Fruit fly (Drosophila melanogaster) whole organism, embryonic: ENCODE results near the gene CG5506.

Experiments
- B-H2 ChIP-seq: fragments of 200-800 bp; sonication (Bioruptor generic); optimal IDR thresholded peaks from 2 replicates; lab custom pipeline; 2018; ENCODE audit warnings: missing biosample characterization, mild to moderate bottlenecking, missing genetic modification characterization
- Bdp1 ChIP-seq: fragments of 200-800 bp; sonication (Bioruptor generic); optimal IDR thresholded peaks from 3 replicates; lab custom pipeline; 2016; ENCODE audit warnings: missing biosample characterization, missing genetic modification characterization
- CG11093 ChIP-seq: fragments of 200-800 bp; sonication (Bioruptor generic); IDR thresholded peaks from 3 replicates; pipeline ENCODE4 v1.3.6; 2022; ENCODE audit warnings: missing biosample characterization, missing genetic modification characterization
- CG11247 ChIP-seq: fragments of 200-800 bp; sonication (Bioruptor generic); IDR thresholded peaks from 2 replicates; pipeline ENCODE4 v1.3.6; 2022; ENCODE audit warnings: missing biosample characterization, missing genetic modification characterization
- CG11696 ChIP-seq: fragments of 200-800 bp; sonication (Bioruptor generic); IDR thresholded peaks from 2 replicates; pipeline ENCODE4 v1.3.6; 2022; ENCODE audit warnings: missing biosample characterization, missing genetic modification characterization
- CG12769 ChIP-seq: fragments of 200-800 bp; sonication (Bioruptor generic); optimal IDR thresholded peaks from 2 replicates; lab custom pipeline; 2019; ENCODE audit warnings: missing biosample characterization, mild to moderate bottlenecking, missing genetic modification characterization, moderate library complexity
- CG14441 ChIP-seq: fragments of 200-800 bp; sonication (Bioruptor generic); IDR thresholded peaks from 2 replicates; pipeline ENCODE4 v1.3.6; 2022; ENCODE audit warnings: missing biosample characterization, missing genetic modification characterization
- CG15696 ChIP-seq: fragments of 200-800 bp; sonication (Bioruptor generic); optimal IDR thresholded peaks from 2 replicates; lab custom pipeline; 2019; ENCODE audit warnings: missing biosample characterization, mild to moderate bottlenecking, missing genetic modification characterization, moderate library complexity
- CG1603 ChIP-seq: fragments of 200-800 bp; sonication (Bioruptor generic); optimal IDR thresholded peaks from 2 replicates; lab custom pipeline; 2019; ENCODE audit warnings: missing biosample characterization, mild to moderate bottlenecking, missing genetic modification characterization, moderate library complexity
- CG17912 ChIP-seq: fragments of 200-800 bp; sonication (Bioruptor generic); optimal IDR thresholded peaks from 2 replicates; lab custom pipeline; 2018; ENCODE audit warnings: missing biosample characterization, mild to moderate bottlenecking, missing genetic modification characterization
- CG18011 ChIP-seq: fragments of 200-800 bp; sonication (Bioruptor generic); optimal IDR thresholded peaks from 2 replicates; lab custom pipeline; 2017; ENCODE audit warnings: missing biosample characterization, missing genetic modification characterization, mild to moderate bottlenecking, moderate library complexity, missing genotype
- CG18599 ChIP-seq: fragments of 200-800 bp; sonication (Bioruptor generic); optimal IDR thresholded peaks from 3 replicates; lab custom pipeline; 2017; ENCODE audit warnings: missing biosample characterization, missing genetic modification characterization, mild to moderate bottlenecking, moderate library complexity, missing genetic modification reagents
- CG2199 ChIP-seq: fragments of 200-800 bp; sonication (Bioruptor generic); IDR thresholded peaks from 3 replicates; pipeline ENCODE4 v1.3.6; 2022; ENCODE audit warnings: missing biosample characterization, missing genetic modification characterization
- CG3838 ChIP-seq: fragments of 200-800 bp; sonication (Bioruptor generic); optimal IDR thresholded peaks from 3 replicates; lab custom pipeline; 2016; ENCODE audit warnings: missing biosample characterization, missing genetic modification characterization
- CG3847 ChIP-seq: fragments of 200-800 bp; sonication (Bioruptor generic); IDR thresholded peaks from 2 replicates; pipeline ENCODE4 v1.3.6; 2022; ENCODE audit warnings: missing biosample characterization, missing genetic modification characterization
- CG4617 ChIP-seq: fragments of 200-800 bp; sonication (Bioruptor generic); optimal IDR thresholded peaks from 3 replicates; lab custom pipeline; 2016; ENCODE audit warnings: missing biosample characterization, missing genetic modification characterization, borderline replicate concordance
- CG7357 ChIP-seq: fragments of 200-800 bp; sonication (Bioruptor generic); IDR thresholded peaks from 3 replicates; pipeline ENCODE4 v1.3.6; 2022; ENCODE audit warnings: missing biosample characterization, missing genetic modification characterization
- CG8089 ChIP-seq: fragments of 200-800 bp; sonication (Bioruptor generic); optimal IDR thresholded peaks from 3 replicates; lab custom pipeline; 2016; ENCODE audit warnings: missing biosample characterization, missing genetic modification characterization
- CG9932 ChIP-seq: fragments of 200-800 bp; sonication (Bioruptor generic); IDR thresholded peaks from 2 replicates; pipeline ENCODE4 v1.3.6; 2022; ENCODE audit warnings: missing biosample characterization, missing genetic modification characterization
- CTCF ChIP-seq: fragments of 200-800 bp; sonication (Bioruptor generic); optimal IDR thresholded peaks from 2 replicates; lab custom pipeline; 2017; ENCODE audit warnings: missing biosample characterization, mild to moderate bottlenecking, missing genetic modification characterization, moderate library complexity
- Dad ChIP-seq: fragments of 200-800 bp; sonication (Bioruptor generic); optimal IDR thresholded peaks from 3 replicates; lab custom pipeline; 2016; ENCODE audit warnings: missing biosample characterization, missing genetic modification characterization
- Dbx ChIP-seq: fragments of 200-800 bp; sonication (Bioruptor generic); IDR thresholded peaks from 3 replicates; pipeline ENCODE4 v1.3.6; 2022; ENCODE audit warnings: missing biosample characterization, missing genetic modification characterization
- Dip3 ChIP-seq: fragments of 200-800 bp; sonication (Bioruptor generic); optimal IDR thresholded peaks from 3 replicates; lab custom pipeline; 2016; ENCODE audit warnings: missing biosample characterization, missing genetic modification characterization
- Drgx ChIP-seq: fragments of 200-800 bp; sonication (Bioruptor generic); IDR thresholded peaks from 2 replicates; pipeline ENCODE4 v1.3.6; 2022; ENCODE audit warnings: missing biosample characterization, missing genetic modification characterization
- GATAe ChIP-seq: fragments of 200-800 bp; sonication (Bioruptor generic); conservative IDR thresholded peaks from 2 replicates; pipeline ENCODE4 v1.3.6; 2022; ENCODE audit warnings: missing biosample characterization, missing genetic modification characterization
- H15 ChIP-seq: fragments of 200-800 bp; sonication (Bioruptor generic); IDR thresholded peaks from 3 replicates; pipeline ENCODE4 v1.3.6; 2022; ENCODE audit warnings: missing biosample characterization, missing genetic modification characterization
- HLH4C ChIP-seq: fragments of 200-800 bp; sonication (Bioruptor generic); IDR thresholded peaks from 3 replicates; pipeline ENCODE4 v1.3.6; 2022; ENCODE audit warnings: missing biosample characterization, missing genetic modification characterization; ENCODE audit not compliant: partially characterized antibody
- Hand ChIP-seq: fragments of 200-800 bp; sonication (Bioruptor generic); optimal IDR thresholded peaks from 2 replicates; lab custom pipeline; 2017; ENCODE audit warnings: mild to moderate bottlenecking, missing biosample characterization, missing genetic modification reagents, missing genetic modification characterization
- Hr78 ChIP-seq, 2 experiments: fragments of 200-800 bp in 1 of 2; fragments of >200 bp in 1 of 2; sonication (Bioruptor generic) in 1 of 2; optimal IDR thresholded peaks; 2 replicates each; lab custom pipeline; 2017 to 2019; ENCODE audit warnings: missing biosample characterization in 2 of 2, missing genetic modification characterization in 2 of 2, mild to moderate bottlenecking in 1 of 2, moderate library complexity in 1 of 2
- MBD-R2 ChIP-seq: fragments of 200-800 bp; sonication (Bioruptor generic); IDR thresholded peaks from 2 replicates; pipeline ENCODE4 v1.3.6; 2022; ENCODE audit warnings: missing biosample characterization, missing genetic modification characterization
- Meics ChIP-seq: fragments of 200-800 bp; sonication (Bioruptor generic); optimal IDR thresholded peaks from 2 replicates; lab custom pipeline; 2017; ENCODE audit warnings: missing biosample characterization, mild to moderate bottlenecking, missing genetic modification characterization
- Sin3A ChIP-seq: fragments of >200 bp; optimal IDR thresholded peaks from 2 replicates; lab custom pipeline; 2018
- ash1 ChIP-seq: fragments of 200-800 bp; sonication (Bioruptor generic); optimal IDR thresholded peaks from 2 replicates; lab custom pipeline; 2018; ENCODE audit warnings: missing biosample characterization, mild to moderate bottlenecking, missing genetic modification characterization
- br ChIP-seq: fragments of >200 bp; optimal IDR thresholded peaks from 2 replicates; lab custom pipeline; 2017
- cato ChIP-seq: fragments of 200-800 bp; sonication (Bioruptor generic); optimal IDR thresholded peaks from 2 replicates; lab custom pipeline; 2016; ENCODE audit warnings: missing biosample characterization, missing genetic modification characterization, borderline replicate concordance
- crc ChIP-seq: fragments of 200-800 bp; sonication (Bioruptor generic); optimal IDR thresholded peaks from 2 replicates; lab custom pipeline; 2016; ENCODE audit warnings: missing biosample characterization, missing genetic modification characterization
- crol ChIP-seq: fragments of 200-800 bp; sonication (Bioruptor generic); IDR thresholded peaks from 2 replicates; pipeline ENCODE4 v1.3.6; 2022; ENCODE audit warnings: missing biosample characterization, missing genetic modification characterization
- dm ChIP-seq: fragments of 200-800 bp; sonication (Bioruptor generic); optimal IDR thresholded peaks from 3 replicates; lab custom pipeline; 2016; ENCODE audit warnings: missing biosample characterization, missing genetic modification characterization
- dmrt99B ChIP-seq: fragments of 200-800 bp; sonication (Bioruptor generic); optimal IDR thresholded peaks from 2 replicates; lab custom pipeline; 2018; ENCODE audit warnings: missing biosample characterization, mild to moderate bottlenecking, missing genetic modification characterization, moderate library complexity
- ewg ChIP-seq: fragments of 200-800 bp; sonication (Bioruptor generic); optimal IDR thresholded peaks from 3 replicates; lab custom pipeline; 2017; ENCODE audit warnings: mild to moderate bottlenecking, missing biosample characterization, missing genetic modification reagents, missing genetic modification characterization
- fd102C ChIP-seq: fragments of 200-800 bp; sonication (Bioruptor generic); optimal IDR thresholded peaks from 2 replicates; lab custom pipeline; 2018; ENCODE audit warnings: missing biosample characterization, mild to moderate bottlenecking, missing genetic modification characterization, moderate library complexity
- lab ChIP-seq: fragments of 200-800 bp; sonication (Bioruptor generic); optimal IDR thresholded peaks from 3 replicates; lab custom pipeline; 2017; ENCODE audit warnings: missing biosample characterization, missing genetic modification characterization, mild to moderate bottlenecking, moderate library complexity, missing genetic modification reagents
- lilli ChIP-seq: fragments of 200-800 bp; sonication (Bioruptor generic); optimal IDR thresholded peaks from 3 replicates; lab custom pipeline; 2016; ENCODE audit warnings: missing biosample characterization, missing genetic modification characterization
- luna ChIP-seq: fragments of 200-800 bp; sonication (Bioruptor generic); optimal IDR thresholded peaks from 2 replicates; lab custom pipeline; 2016; ENCODE audit warnings: missing biosample characterization, missing genetic modification characterization
- nom ChIP-seq: fragments of 200-800 bp; sonication (Bioruptor generic); optimal IDR thresholded peaks from 2 replicates; lab custom pipeline; 2017; ENCODE audit warnings: missing biosample characterization, missing genetic modification characterization, mild to moderate bottlenecking, moderate library complexity, missing genetic modification reagents
- psq ChIP-seq: fragments of 200-800 bp; sonication (Bioruptor generic); optimal IDR thresholded peaks from 2 replicates; lab custom pipeline; 2017; ENCODE audit warnings: missing biosample characterization, missing genetic modification characterization
- ranshi ChIP-seq: fragments of 200-800 bp; sonication (Bioruptor generic); IDR thresholded peaks from 2 replicates; pipeline ENCODE4 v1.3.6; 2022; ENCODE audit warnings: missing biosample characterization, missing genetic modification characterization
- sens-2 ChIP-seq: fragments of 200-800 bp; sonication (Bioruptor generic); IDR thresholded peaks from 2 replicates; pipeline ENCODE4 v1.3.6; 2022; ENCODE audit warnings: missing biosample characterization, missing genetic modification characterization
- tap ChIP-seq: fragments of 200-800 bp; optimal IDR thresholded peaks from 3 replicates; lab custom pipeline; 2019; ENCODE audit warnings: missing biosample characterization, mild to moderate bottlenecking, missing genetic modification characterization, moderate library complexity
- tll ChIP-seq, 2 experiments: fragments of 200-800 bp in 1 of 2; fragments of >200 bp in 1 of 2; sonication (Bioruptor generic) in 1 of 2; optimal IDR thresholded peaks; 2 replicates each; lab custom pipeline; 2017 to 2019; ENCODE audit warnings: missing biosample characterization in 2 of 2, missing genetic modification characterization in 2 of 2, mild to moderate bottlenecking in 1 of 2, moderate library complexity in 1 of 2
- twi ChIP-seq: fragments of 200-800 bp; optimal IDR thresholded peaks from 2 replicates; lab custom pipeline; 2019; ENCODE audit warnings: missing biosample characterization, mild to moderate bottlenecking, missing genetic modification characterization, moderate library complexity
- zfh1 ChIP-seq: fragments of 200-800 bp; sonication (Bioruptor generic); IDR thresholded peaks from 3 replicates; pipeline ENCODE4 v1.3.6; 2022; ENCODE audit warnings: missing biosample characterization, missing genetic modification characterization

The CG5506 gene

DNA sequence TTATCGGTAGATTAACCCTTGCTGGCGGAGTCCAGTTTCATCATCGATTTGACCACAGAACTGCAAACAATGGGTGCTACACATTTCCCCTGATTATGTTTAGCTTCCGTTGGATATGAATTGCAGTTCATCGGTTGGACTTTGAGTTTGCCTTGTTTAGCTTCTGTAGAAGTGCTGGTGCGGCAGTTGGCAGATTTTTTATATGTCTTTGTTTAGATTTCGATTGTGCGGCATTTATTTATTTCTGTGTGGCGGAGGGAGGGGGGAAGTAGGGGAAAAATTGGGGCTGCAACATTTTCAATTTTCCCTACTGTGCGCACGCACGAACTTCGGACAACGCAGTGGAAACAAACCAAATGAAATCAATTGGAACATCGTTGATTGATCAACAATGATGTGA is 21.6 kb upstream of the CG5506 start:
- TF ChIP-seq crc (no peak), CG8089 (GFP tag; lab: Kevin White, UChicago) (no peak), CG14441 (GFP tag; lab: Robert Waterston, UW) (peak; percentile 38; the same call in 1 of the 2 replicates), CG18599 (GFP tag; lab: Kevin White, UChicago) (no peak), cato (GFP tag; lab: Kevin White, UChicago) (no peak), nom (GFP tag; lab: Kevin White, UChicago) (peak; percentile 33), crol (GFP tag; lab: Robert Waterston, UW) (peak; percentile 36; the same call in 1 of the 2 replicates), Hand (GFP tag; lab: Kevin White, UChicago) (no peak), CG11696 (GFP tag; lab: Robert Waterston, UW) (no peak), ranshi (no peak), CG15696 (tag; lab: Kevin White, UChicago) (no peak), Dad (GFP tag; lab: Kevin White, UChicago) (no peak), twi (no peak), Drgx (peak; percentile 15; the same call in 1 of the 2 replicates), CG2199 (GFP tag; lab: Robert Waterston, UW) (no peak), CG18011 (GFP tag; lab: Kevin White, UChicago) (no peak), HLH4C (GFP tag; lab: Robert Waterston, UW) (no peak), Bdp1 (GFP tag; lab: Kevin White, UChicago) (no peak), CG3838 (GFP tag; lab: Kevin White, UChicago) (no peak), CG4617 (GFP tag; lab: Kevin White, UChicago) (no peak), psq (GFP tag; lab: Kevin White, UChicago) (no peak), br (lab: Kevin White, UChicago) (no peak), tap (tag; lab: Kevin White, UChicago) (no peak), CTCF (GFP tag; lab: Kevin White, UChicago) (no peak), sens-2 (no peak), ewg (GFP tag; lab: Kevin White, UChicago) (no peak)

DNA sequence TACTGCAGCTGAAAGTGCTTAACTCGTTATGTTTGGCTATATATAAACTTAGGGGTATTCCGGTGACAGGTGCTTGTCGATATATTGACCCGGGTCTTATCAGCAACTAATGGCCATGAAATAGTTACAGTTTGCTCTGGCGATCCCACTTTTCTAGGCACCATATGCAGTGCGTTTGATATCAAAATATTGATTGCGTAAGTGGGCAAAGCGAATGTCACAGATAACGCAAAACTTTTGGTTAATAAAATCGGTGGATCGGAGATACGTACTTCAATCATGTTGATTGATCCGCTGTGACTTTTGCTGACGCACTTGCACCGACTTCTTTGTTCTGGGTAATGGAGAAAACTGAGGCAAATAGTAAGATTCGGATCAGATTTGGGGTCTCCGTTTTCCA is 20.4 kb upstream of the CG5506 start:
- TF ChIP-seq Hr78 (GFP tag; optimal IDR thresholded peaks at IDR 0.05; lab: Kevin White, UChicago) = peak in 1 of 2 experiments; percentile 30
- no peak for TF ChIP-seq Meics (GFP tag; lab: Kevin White, UChicago)
- TF ChIP-seq H15 = 0 out of 3 replicates have a peak, but pooled peaks have one; percentile 16
- no peak for TF ChIP-seq dmrt99B (tag; lab: Kevin White, UChicago)
- TF ChIP-seq luna (GFP tag; lab: Kevin White, UChicago) = no peak
- TF ChIP-seq CG11247 (GFP tag; lab: Robert Waterston, UW) = no peak
- peak; percentile 4 for TF ChIP-seq CG12769 (tag; lab: Kevin White, UChicago)
- TF ChIP-seq CG7357 (GFP tag; lab: Robert Waterston, UW) = no peak
- TF ChIP-seq Dbx (GFP tag; lab: Robert Waterston, UW) = no peak
- TF ChIP-seq CG1603 (tag; lab: Kevin White, UChicago) = peak; percentile 2
- TF ChIP-seq Dip3 (GFP tag; lab: Kevin White, UChicago) = no peak
- no peak for TF ChIP-seq Sin3A (lab: Kevin White, UChicago)
- no peak for TF ChIP-seq CG3847 (GFP tag; lab: Robert Waterston, UW)
- TF ChIP-seq CG9932 (GFP tag; lab: Robert Waterston, UW) = peak; percentile 18; the same call in 1 of the 2 replicates
- no peak for TF ChIP-seq CG17912
- TF ChIP-seq CG11093 (GFP tag; lab: Robert Waterston, UW) = no peak
- TF ChIP-seq tll (GFP tag; optimal IDR thresholded peaks at IDR 0.05; lab: Kevin White, UChicago) = no peak
- TF ChIP-seq zfh1 (GFP tag; lab: Robert Waterston, UW) = 0 out of 3 replicates have a peak, but pooled peaks have one; percentile 8
- no peak for TF ChIP-seq dm (GFP tag; lab: Kevin White, UChicago)
- TF ChIP-seq lilli (GFP tag; lab: Kevin White, UChicago) = peak; percentile 4
- TF ChIP-seq GATAe (GFP tag; lab: Robert Waterston, UW) = peak; percentile 43; the same call in 1 of the 2 replicates
- peak; percentile 8 for TF ChIP-seq lab (GFP tag; lab: Kevin White, UChicago)
- TF ChIP-seq MBD-R2 (GFP tag; lab: Robert Waterston, UW) = no peak
- TF ChIP-seq ash1 (GFP tag; lab: Kevin White, UChicago) = no peak
- TF ChIP-seq B-H2 = no peak
- TF ChIP-seq crol (GFP tag; lab: Robert Waterston, UW) = no peak
- no peak for TF ChIP-seq fd102C (GFP tag; lab: Kevin White, UChicago)
